Fruit fly (Drosophila melanogaster) whole organism, embryonic: ENCODE results near the gene Orct2.

Experiments
- Ada2b ChIP-seq: fragments of 200-800 bp; sonication (Bioruptor generic); IDR thresholded peaks from 2 replicates; pipeline ENCODE4 v1.3.6; 2022; ENCODE audit warnings: missing biosample characterization, missing genetic modification characterization
- Atf6 ChIP-seq: fragments of 200-800 bp; sonication (Bioruptor generic); IDR thresholded peaks from 2 replicates; pipeline ENCODE4 v1.3.6; 2022; ENCODE audit warnings: missing biosample characterization, missing genetic modification characterization
- BEAF-32 ChIP-seq: fragments of 200-800 bp; sonication (Bioruptor generic); optimal IDR thresholded peaks from 3 replicates; lab custom pipeline; 2017; ENCODE audit warnings: missing biosample characterization, missing genetic modification characterization, mild to moderate bottlenecking, moderate library complexity, missing genetic modification reagents
- Bgb ChIP-seq: fragments of 200-800 bp; sonication (Bioruptor generic); IDR thresholded peaks from 2 replicates; pipeline ENCODE4 v1.3.6; 2022; ENCODE audit warnings: missing biosample characterization, missing genetic modification characterization; ENCODE audit not compliant: partially characterized antibody
- CG10321 ChIP-seq: fragments of 200-800 bp; sonication (Bioruptor generic); IDR thresholded peaks from 2 replicates; pipeline ENCODE4 v1.3.6; 2022; ENCODE audit warnings: missing biosample characterization, missing genetic modification characterization
- CG10654 ChIP-seq: fragments of 200-800 bp; sonication (Bioruptor generic); optimal IDR thresholded peaks from 2 replicates; lab custom pipeline; 2016; ENCODE audit warnings: missing biosample characterization, missing genetic modification characterization
- CG11247 ChIP-seq: fragments of 200-800 bp; sonication (Bioruptor generic); IDR thresholded peaks from 2 replicates; pipeline ENCODE4 v1.3.6; 2022; ENCODE audit warnings: missing biosample characterization, missing genetic modification characterization
- CG17361 ChIP-seq: fragments of 200-800 bp; sonication (Bioruptor generic); IDR thresholded peaks from 3 replicates; pipeline ENCODE4 v1.3.6; 2022; ENCODE audit warnings: missing biosample characterization, missing genetic modification characterization
- CG17568 ChIP-seq: fragments of 200-800 bp; sonication (Bioruptor generic); optimal IDR thresholded peaks from 2 replicates; lab custom pipeline; 2018; ENCODE audit warnings: missing biosample characterization, mild to moderate bottlenecking, missing genetic modification characterization, moderate library complexity
- CG18011 ChIP-seq: fragments of 200-800 bp; sonication (Bioruptor generic); optimal IDR thresholded peaks from 2 replicates; lab custom pipeline; 2017; ENCODE audit warnings: missing biosample characterization, missing genetic modification characterization, mild to moderate bottlenecking, moderate library complexity, missing genotype
- CG2116 ChIP-seq: fragments of 200-800 bp; sonication (Bioruptor generic); optimal IDR thresholded peaks from 3 replicates; lab custom pipeline; 2018; ENCODE audit warnings: missing biosample characterization, mild to moderate bottlenecking, missing genetic modification characterization
- CG2712 ChIP-seq: fragments of 200-800 bp; optimal IDR thresholded peaks from 3 replicates; lab custom pipeline; 2019; ENCODE audit warnings: missing biosample characterization, mild to moderate bottlenecking, missing genetic modification characterization, moderate library complexity
- CG30020 ChIP-seq: fragments of 200-800 bp; optimal IDR thresholded peaks from 2 replicates; lab custom pipeline; 2019; ENCODE audit warnings: missing biosample characterization, mild to moderate bottlenecking, missing genetic modification characterization, moderate library complexity
- CG30431 ChIP-seq: fragments of 200-800 bp; sonication (Bioruptor generic); optimal IDR thresholded peaks from 2 replicates; lab custom pipeline; 2017; ENCODE audit warnings: missing biosample characterization, missing genetic modification characterization
- CG6175 ChIP-seq: fragments of 200-800 bp; sonication (Bioruptor generic); IDR thresholded peaks from 3 replicates; pipeline ENCODE4 v1.3.6; 2022; ENCODE audit warnings: missing biosample characterization, missing genetic modification characterization
- CG9437 ChIP-seq: fragments of 200-800 bp; sonication (Bioruptor generic); optimal IDR thresholded peaks from 2 replicates; lab custom pipeline; 2018; ENCODE audit warnings: missing biosample characterization, mild to moderate bottlenecking, missing genetic modification characterization
- CG9932 ChIP-seq: fragments of 200-800 bp; sonication (Bioruptor generic); IDR thresholded peaks from 2 replicates; pipeline ENCODE4 v1.3.6; 2022; ENCODE audit warnings: missing biosample characterization, missing genetic modification characterization
- CkIIα-i1 ChIP-seq: fragments of 200-800 bp; sonication (Bioruptor generic); IDR thresholded peaks from 2 replicates; pipeline ENCODE4 v1.3.6; 2022; ENCODE audit warnings: missing biosample characterization, missing genetic modification characterization
- Dip3 ChIP-seq: fragments of 200-800 bp; sonication (Bioruptor generic); optimal IDR thresholded peaks from 3 replicates; lab custom pipeline; 2016; ENCODE audit warnings: missing biosample characterization, missing genetic modification characterization
- Dp ChIP-seq: fragments of 200-800 bp; sonication (Bioruptor generic); optimal IDR thresholded peaks from 2 replicates; lab custom pipeline; 2018; ENCODE audit warnings: missing biosample characterization, mild to moderate bottlenecking, missing genetic modification characterization, moderate library complexity
- HLH3B ChIP-seq: fragments of 200-800 bp; sonication (Bioruptor generic); IDR thresholded peaks from 2 replicates; pipeline ENCODE4 v1.3.6; 2022; ENCODE audit warnings: missing biosample characterization, missing genetic modification characterization
- HLHmδ ChIP-seq: fragments of 200-800 bp; sonication (Bioruptor generic); optimal IDR thresholded peaks from 2 replicates; lab custom pipeline; 2018; ENCODE audit warnings: missing biosample characterization, mild to moderate bottlenecking, missing genetic modification characterization, moderate library complexity
- Hey ChIP-seq: fragments of 200-800 bp; sonication (Bioruptor generic); optimal IDR thresholded peaks from 3 replicates; lab custom pipeline; 2018; ENCODE audit warnings: missing biosample characterization, mild to moderate bottlenecking, missing genetic modification characterization
- Hr78 ChIP-seq, 2 experiments: fragments of 200-800 bp in 1 of 2; fragments of >200 bp in 1 of 2; sonication (Bioruptor generic) in 1 of 2; optimal IDR thresholded peaks; 2 replicates each; lab custom pipeline; 2017 to 2019; ENCODE audit warnings: missing biosample characterization in 2 of 2, missing genetic modification characterization in 2 of 2, mild to moderate bottlenecking in 1 of 2, moderate library complexity in 1 of 2
- MTF-1 ChIP-seq: fragments of 200-800 bp; sonication (Bioruptor generic); optimal IDR thresholded peaks from 2 replicates; lab custom pipeline; 2018; ENCODE audit warnings: missing biosample characterization, mild to moderate bottlenecking, missing genetic modification characterization, borderline replicate concordance
- Nf-YC ChIP-seq: fragments of 200-800 bp; optimal IDR thresholded peaks from 3 replicates; lab custom pipeline; 2019; ENCODE audit warnings: missing biosample characterization, mild to moderate bottlenecking, missing genetic modification characterization, moderate library complexity
- Oli ChIP-seq: fragments of 200-800 bp; sonication (Bioruptor generic); optimal IDR thresholded peaks from 2 replicates; lab custom pipeline; 2018; ENCODE audit warnings: missing biosample characterization, mild to moderate bottlenecking, missing genetic modification characterization, moderate library complexity
- Optix ChIP-seq: fragments of 200-800 bp; sonication (Bioruptor generic); IDR thresholded peaks from 3 replicates; pipeline ENCODE4 v1.3.6; 2022; ENCODE audit warnings: missing biosample characterization, missing genetic modification characterization
- Ptx1 ChIP-seq: fragments of 200-800 bp; sonication (Bioruptor generic); IDR thresholded peaks from 2 replicates; pipeline ENCODE4 v1.3.6; 2022; ENCODE audit warnings: missing biosample characterization, missing genetic modification characterization
- Side ChIP-seq: fragments of 200-800 bp; sonication (Bioruptor generic); optimal IDR thresholded peaks from 2 replicates; lab custom pipeline; 2016; ENCODE audit warnings: missing biosample characterization, missing genetic modification characterization
- Sry-δ ChIP-seq: fragments of 200-800 bp; sonication (Bioruptor generic); optimal IDR thresholded peaks from 2 replicates; lab custom pipeline; 2016; ENCODE audit warnings: missing biosample characterization, missing genetic modification characterization
- bowl ChIP-seq: fragments of 200-800 bp; sonication (Bioruptor generic); IDR thresholded peaks from 2 replicates; pipeline ENCODE4 v1.3.6; 2022; ENCODE audit warnings: missing biosample characterization, missing genetic modification characterization
- danr ChIP-seq: fragments of 200-800 bp; sonication (Bioruptor generic); IDR thresholded peaks from 2 replicates; pipeline ENCODE4 v1.3.6; 2022; ENCODE audit warnings: missing biosample characterization, missing genetic modification characterization
- fd3F ChIP-seq: fragments of 200-800 bp; sonication (Bioruptor generic); optimal IDR thresholded peaks from 2 replicates; lab custom pipeline; 2018; ENCODE audit warnings: missing biosample characterization, mild to moderate bottlenecking, missing genetic modification characterization, moderate library complexity
- gcm ChIP-seq: fragments of 200-800 bp; sonication (Bioruptor generic); optimal IDR thresholded peaks from 2 replicates; lab custom pipeline; 2019; ENCODE audit warnings: missing biosample characterization, mild to moderate bottlenecking, missing genetic modification characterization, moderate library complexity
- gcm2 ChIP-seq: fragments of 200-800 bp; sonication (Bioruptor generic); optimal IDR thresholded peaks from 2 replicates; lab custom pipeline; 2016; ENCODE audit warnings: missing biosample characterization, missing genetic modification characterization
- gem ChIP-seq: fragments of 200-800 bp; sonication (Bioruptor generic); optimal IDR thresholded peaks from 2 replicates; lab custom pipeline; 2019; ENCODE audit warnings: missing biosample characterization, mild to moderate bottlenecking, missing genetic modification characterization, moderate library complexity
- hkb ChIP-seq, 2 experiments: fragments of 200-800 bp in 1 of 2; fragments of >200 bp in 1 of 2; sonication (Bioruptor generic) in 1 of 2; IDR thresholded peaks in 1 of 2; optimal IDR thresholded peaks in 1 of 2; 2 replicates each; pipeline versions ENCODE4 v1.3.6 to Lab custom; 2017 to 2022; ENCODE audit warnings: missing biosample characterization in 1 of 2, missing genetic modification characterization in 1 of 2
- kni ChIP-seq: fragments of 200-800 bp; sonication (Bioruptor generic); optimal IDR thresholded peaks from 3 replicates; lab custom pipeline; 2017; ENCODE audit warnings: mild to moderate bottlenecking, missing biosample characterization, missing genetic modification reagents, missing genetic modification characterization
- knrl ChIP-seq: fragments of 200-800 bp; sonication (Bioruptor generic); IDR thresholded peaks from 3 replicates; pipeline ENCODE4 v1.3.6; 2022; ENCODE audit warnings: missing biosample characterization, missing genetic modification characterization; ENCODE audit not compliant: partially characterized antibody
- prd ChIP-seq, 3 experiments: fragments of >200 bp in 2 of 3; fragments of 200-800 bp in 1 of 3; sonication (Bioruptor generic) in 1 of 3; optimal IDR thresholded peaks in 2 of 3; IDR thresholded peaks in 1 of 3; 2 replicates in 2 of 3; 3 replicates in 1 of 3; pipeline versions ENCODE4 v1.3.6 to Lab custom; 2017 to 2022; ENCODE audit warnings: missing biosample characterization in 1 of 3, missing genetic modification characterization in 1 of 3
- salm ChIP-seq: fragments of 200-800 bp; sonication (Bioruptor generic); optimal IDR thresholded peaks from 2 replicates; lab custom pipeline; 2018; ENCODE audit warnings: missing biosample characterization, mild to moderate bottlenecking, missing genetic modification characterization
- sd ChIP-seq: fragments of 200-800 bp; sonication (Bioruptor generic); optimal IDR thresholded peaks from 3 replicates; lab custom pipeline; 2018; ENCODE audit warnings: missing biosample characterization, mild to moderate bottlenecking, missing genetic modification characterization, moderate library complexity
- slbo ChIP-seq: fragments of 200-800 bp; sonication (Bioruptor generic); IDR thresholded peaks from 2 replicates; pipeline ENCODE4 v1.3.6; 2022; ENCODE audit warnings: missing biosample characterization, missing genetic modification characterization
- sna ChIP-seq: fragments of 200-800 bp; sonication (Bioruptor generic); IDR thresholded peaks from 2 replicates; pipeline ENCODE4 v1.3.6; 2022; ENCODE audit warnings: missing biosample characterization, missing genetic modification characterization; ENCODE audit not compliant: partially characterized antibody
- tap ChIP-seq: fragments of 200-800 bp; optimal IDR thresholded peaks from 3 replicates; lab custom pipeline; 2019; ENCODE audit warnings: missing biosample characterization, mild to moderate bottlenecking, missing genetic modification characterization, moderate library complexity
- tll ChIP-seq, 2 experiments: fragments of 200-800 bp in 1 of 2; fragments of >200 bp in 1 of 2; sonication (Bioruptor generic) in 1 of 2; optimal IDR thresholded peaks; 2 replicates each; lab custom pipeline; 2017 to 2019; ENCODE audit warnings: missing biosample characterization in 2 of 2, missing genetic modification characterization in 2 of 2, mild to moderate bottlenecking in 1 of 2, moderate library complexity in 1 of 2
- toy ChIP-seq: fragments of 200-800 bp; sonication (Bioruptor generic); IDR thresholded peaks from 2 replicates; pipeline ENCODE4 v1.3.6; 2022; ENCODE audit warnings: missing biosample characterization, missing genetic modification characterization
- twi ChIP-seq: fragments of 200-800 bp; optimal IDR thresholded peaks from 2 replicates; lab custom pipeline; 2019; ENCODE audit warnings: missing biosample characterization, mild to moderate bottlenecking, missing genetic modification characterization, moderate library complexity
- usp ChIP-seq: fragments of >200 bp; optimal IDR thresholded peaks from 2 replicates; lab custom pipeline; 2017; ENCODE audit warnings: missing biosample characterization, missing genetic modification characterization

Gene Orct2

dm6 chr3R:24303060-24303459 lies 30.2 kb downstream of the Orct2 start (continued):
- no peak for TF ChIP-seq fd3F (GFP tag; lab: Kevin White, UChicago)
- no peak for TF ChIP-seq bowl
- TF ChIP-seq HLH3B (GFP tag; lab: Robert Waterston, UW): no peak
- TF ChIP-seq Optix (GFP tag; lab: Robert Waterston, UW): no peak
- TF ChIP-seq CG17568 (GFP tag; lab: Kevin White, UChicago): no peak
- peak; percentile 6 for TF ChIP-seq Oli (tag; lab: Kevin White, UChicago)
- no peak for TF ChIP-seq danr (GFP tag; lab: Robert Waterston, UW)
- no peak for TF ChIP-seq HLHmδ (GFP tag; lab: Kevin White, UChicago)
- TF ChIP-seq knrl: no peak
- no peak for TF ChIP-seq CG2116 (GFP tag; lab: Kevin White, UChicago)
- TF ChIP-seq Hey (tag; lab: Kevin White, UChicago): no peak
- TF ChIP-seq sna (GFP tag; lab: Robert Waterston, UW): no peak
- TF ChIP-seq MTF-1 (GFP tag; lab: Kevin White, UChicago): no peak
- no peak for TF ChIP-seq CkIIα-i1 (GFP tag; lab: Robert Waterston, UW)
- TF ChIP-seq Side (GFP tag; lab: Kevin White, UChicago): no peak
- TF ChIP-seq Dp: no peak
- TF ChIP-seq Atf6 (GFP tag; lab: Robert Waterston, UW): 0 out of 2 replicates have a peak, but pooled peaks have one; percentile 11
- TF ChIP-seq usp: no peak
- no peak for TF ChIP-seq CG10321 (GFP tag; lab: Robert Waterston, UW)
- TF ChIP-seq Hr78 (GFP tag; optimal IDR thresholded peaks at IDR 0.05; lab: Kevin White, UChicago): no peak
- TF ChIP-seq gcm2 (GFP tag; lab: Kevin White, UChicago): no peak
- no peak for TF ChIP-seq CG11247 (GFP tag; lab: Robert Waterston, UW)
- TF ChIP-seq tap (tag; lab: Kevin White, UChicago): no peak
- no peak for TF ChIP-seq Dip3
- no peak for TF ChIP-seq CG6175 (GFP tag; lab: Robert Waterston, UW)
- no peak for TF ChIP-seq CG10654
- TF ChIP-seq Sry-δ (GFP tag; lab: Kevin White, UChicago): no peak
- TF ChIP-seq gcm: no peak
- peak; percentile 54 for TF ChIP-seq slbo
- TF ChIP-seq CG2712 (tag; lab: Kevin White, UChicago): no peak
- no peak for TF ChIP-seq toy (GFP tag; lab: Robert Waterston, UW)
- TF ChIP-seq Ada2b (GFP tag; lab: Robert Waterston, UW): peak; percentile 45
- no peak for TF ChIP-seq salm (tag; lab: Kevin White, UChicago)
- TF ChIP-seq CG17361 (GFP tag; lab: Robert Waterston, UW): no peak
- TF ChIP-seq CG30431 (GFP tag; lab: Kevin White, UChicago): peak; percentile 0
- TF ChIP-seq tll (GFP tag; optimal IDR thresholded peaks at IDR 0.05; lab: Kevin White, UChicago): no peak
- TF ChIP-seq Ptx1 (GFP tag; lab: Robert Waterston, UW): peak; percentile 36; the same call in 1 of the 2 replicates
- TF ChIP-seq gem (tag; lab: Kevin White, UChicago): no peak
- TF ChIP-seq BEAF-32 (GFP tag; lab: Kevin White, UChicago): no peak
- TF ChIP-seq CG18011: no peak
- TF ChIP-seq twi (tag; lab: Kevin White, UChicago): no peak
- TF ChIP-seq hkb (optimal IDR thresholded peaks at IDR 0.05; lab: Kevin White, UChicago): no peak
- TF ChIP-seq hkb (GFP tag; IDR thresholded peaks at IDR 0.05; lab: Robert Waterston, UW): peak; percentile 52; the same call in 1 of the 2 replicates
- no peak for TF ChIP-seq CG9932 (GFP tag; lab: Robert Waterston, UW)
- TF ChIP-seq CG9437 (GFP tag; lab: Kevin White, UChicago): no peak
- no peak for TF ChIP-seq CG30020 (tag; lab: Kevin White, UChicago)
- TF ChIP-seq Nf-YC: no peak
- TF ChIP-seq prd (optimal IDR thresholded peaks at IDR 0.05; lab: Kevin White, UChicago): no peak
- TF ChIP-seq prd (GFP tag; IDR thresholded peaks at IDR 0.05; lab: Robert Waterston, UW): peak; percentile 30; the same call in 1 of the 3 replicates
- TF ChIP-seq sd (tag; lab: Kevin White, UChicago): no peak
- TF ChIP-seq Bgb (GFP tag; lab: Robert Waterston, UW): no peak
- TF ChIP-seq kni (GFP tag; lab: Kevin White, UChicago): no peak
